Fruit fly (Drosophila melanogaster): ENCODE results near the gene CarT.
A peak's percentile ranks its signal among the peaks of the same experiment; 100 is the strongest.

Gene CarT

dm6 chr2L:20759809-20760485, 29.9 kb upstream of the CarT start (continued):
- TF ChIP-seq CG14014 (GFP tag; IDR thresholded peaks at IDR 0.05) (peak; percentile 32; the same call in 1 of the 2 replicates), slbo (GFP tag; IDR thresholded peaks at IDR 0.05) (peak; percentile 66), CG16813 (GFP tag; IDR thresholded peaks at IDR 0.05; ENCODE audit: partially characterized antibody) (no peak), cad (GFP tag; optimal IDR thresholded peaks at IDR 0.05) (no peak), Blimp-1 (GFP tag; optimal IDR thresholded peaks at IDR 0.05) (peak; percentile 61), CG17328 (GFP tag; IDR thresholded peaks at IDR 0.05) (no peak), CG7271 (tag; optimal IDR thresholded peaks at IDR 0.05) (no peak), CG12104 (GFP tag; optimal IDR thresholded peaks at IDR 0.05) (no peak), HmgD (GFP tag; optimal IDR thresholded peaks at IDR 0.05) (no peak), CG10979 (tag; optimal IDR thresholded peaks at IDR 0.05) (peak; percentile 50), CG31441 (GFP tag; IDR thresholded peaks at IDR 0.05) (peak; percentile 48; the same call in 1 of the 2 replicates), Side (GFP tag; optimal IDR thresholded peaks at IDR 0.05) (no peak), pho (GFP tag; optimal IDR thresholded peaks at IDR 0.05) (peak; percentile 23), MTF-1 (GFP tag; optimal IDR thresholded peaks at IDR 0.05; ENCODE audit: borderline replicate concordance) (no peak), CG13123 (GFP tag; optimal IDR thresholded peaks at IDR 0.05) (no peak), Hr78 (GFP tag; optimal IDR thresholded peaks at IDR 0.05) (no peak), stc (GFP tag; IDR thresholded peaks at IDR 0.05) (peak; percentile 51), otp (GFP tag; IDR thresholded peaks at IDR 0.05) (0 out of 3 replicates have a peak, but pooled peaks have one; percentile 44), Lim3 (GFP tag; IDR thresholded peaks at IDR 0.05) (no peak), Scr (GFP tag; IDR thresholded peaks at IDR 0.05; ENCODE audit: partially characterized antibody) (no peak), nau (GFP tag; optimal IDR thresholded peaks at IDR 0.05) (peak; percentile 8), CG6683 (GFP tag; optimal IDR thresholded peaks at IDR 0.05) (no peak), slou (GFP tag; optimal IDR thresholded peaks at IDR 0.05) (no peak), trh (GFP tag; optimal IDR thresholded peaks at IDR 0.05) (no peak), CG33213 (GFP tag; optimal IDR thresholded peaks at IDR 0.05) (no peak), amos (GFP tag; IDR thresholded peaks at IDR 0.05; ENCODE audit: partially characterized antibody) (no peak), CG15514 (GFP tag; optimal IDR thresholded peaks at IDR 0.05) (no peak), Stat92E (GFP tag; optimal IDR thresholded peaks at IDR 0.05) (no peak), Antp (GFP tag; optimal IDR thresholded peaks at IDR 0.05) (no peak), sr (GFP tag; IDR thresholded peaks at IDR 0.05) (no peak), HmgZ (tag; optimal IDR thresholded peaks at IDR 0.05) (no peak), run (tag; optimal IDR thresholded peaks at IDR 0.05) (no peak), lbe (GFP tag; optimal IDR thresholded peaks at IDR 0.05) (peak; percentile 42), Fer2 (tag; optimal IDR thresholded peaks at IDR 0.05) (no peak), CG6854 (GFP tag; optimal IDR thresholded peaks at IDR 0.05) (no peak), slp2 (GFP tag; optimal IDR thresholded peaks at IDR 0.05) (no peak), gfzf (GFP tag; optimal IDR thresholded peaks at IDR 0.05) (no peak), CG31224 (GFP tag; IDR thresholded peaks at IDR 0.05) (no peak), CG11504 (tag; optimal IDR thresholded peaks at IDR 0.05) (peak; percentile 77), unc-4 (GFP tag; IDR thresholded peaks at IDR 0.05; ENCODE audit: partially characterized antibody) (no peak), ftz-f1 (GFP tag; optimal IDR thresholded peaks at IDR 0.05) (no peak), disco-r (GFP tag; optimal IDR thresholded peaks at IDR 0.05) (peak; percentile 20), wdn (GFP tag; IDR thresholded peaks at IDR 0.05) (no peak), CG4854 (GFP tag; optimal IDR thresholded peaks at IDR 0.05) (no peak), CG12236 (GFP tag; optimal IDR thresholded peaks at IDR 0.05) (no peak), Dref (GFP tag; IDR thresholded peaks at IDR 0.05) (no peak), Dip3 (GFP tag; optimal IDR thresholded peaks at IDR 0.05) (no peak), en (GFP tag; optimal IDR thresholded peaks at IDR 0.05) (no peak), Dbx (GFP tag; IDR thresholded peaks at IDR 0.05) (peak; percentile 36; the same call in 1 of the 3 replicates)
